Worm (Caenorhabditis elegans): Measurements from ENCODE around the gene calu-1.

calu-1 gene

ce11 chrX:5017591-5017990 lies 46.9 kb upstream of the calu-1 start, which contains the start of gene sek-3:
Gene sek-3, plus strand, starts transcription at chrX:5017891.
- TF ChIP-seq ceh-16 (tag; optimal IDR thresholded peaks at IDR 0.05) = no peak
- TF ChIP-seq nhr-11 (tag; optimal IDR thresholded peaks at IDR 0.05) = no peak
- no peak for TF ChIP-seq ZK546.5 (tag; optimal IDR thresholded peaks at IDR 0.05)
- TF ChIP-seq nhr-21 (tag; optimal IDR thresholded peaks at IDR 0.05) = no peak
- TF ChIP-seq nhr-25 (tag; optimal IDR thresholded peaks at IDR 0.05) = no peak
- no peak for TF ChIP-seq nhr-77 (tag; optimal IDR thresholded peaks at IDR 0.05)
- TF ChIP-seq nhr-6 (tag; optimal IDR thresholded peaks at IDR 0.05) = no peak
- no peak for TF ChIP-seq Y55F3AM.14 (GFP tag; optimal IDR thresholded peaks at IDR 0.05)
- TF ChIP-seq sma-9 (GFP tag; optimal IDR thresholded peaks at IDR 0.05) = no peak
- TF ChIP-seq sma-9 (tag; optimal IDR thresholded peaks at IDR 0.05) = no peak
- TF ChIP-seq ama-1 (optimal IDR thresholded peaks at IDR 0.05) = no peak
- TF ChIP-seq elt-1 (tag; optimal IDR thresholded peaks at IDR 0.05) = no peak
- TF ChIP-seq crh-2 (tag; optimal IDR thresholded peaks at IDR 0.05) = no peak
- TF ChIP-seq sem-4 (tag; optimal IDR thresholded peaks at IDR 0.05) = no peak
- TF ChIP-seq mab-5 (tag; optimal IDR thresholded peaks at IDR 0.05) = no peak

DNA sequence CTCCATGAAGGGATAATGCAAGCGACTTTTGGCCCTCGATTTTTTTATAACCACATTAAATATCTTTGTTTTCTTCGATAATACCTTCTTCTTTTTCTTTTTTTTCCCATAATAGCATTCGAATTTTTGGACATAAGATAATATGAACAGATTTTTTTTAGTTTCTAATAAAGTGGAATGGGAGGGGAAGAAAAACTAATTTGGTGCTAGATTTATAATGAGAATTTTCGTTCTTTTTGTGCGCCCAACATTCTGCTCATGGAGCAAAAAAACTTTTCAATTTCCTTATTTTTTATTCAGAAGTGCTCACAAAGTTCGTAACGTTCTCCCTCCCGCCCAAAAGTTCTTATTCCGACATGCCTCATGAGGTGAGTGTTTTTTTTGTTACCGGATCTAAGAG lies 45.1 kb upstream of the calu-1 start, which contains the start of gene ZC449.8:
Gene ZC449.8 (plus strand): TSS at position 301 of the 400 bp plus-strand sequence.
- TF ChIP-seq unc-62 (GFP tag; optimal IDR thresholded peaks at IDR 0.05) (no peak), lsy-2 (tag; optimal IDR thresholded peaks at IDR 0.05) (no peak), ztf-11 (tag; optimal IDR thresholded peaks at IDR 0.05) (no peak), ceh-82 (tag; optimal IDR thresholded peaks at IDR 0.05) (no peak), nhr-12 (tag; optimal IDR thresholded peaks at IDR 0.05) (no peak), lin-39 (tag; optimal IDR thresholded peaks at IDR 0.05) (no peak), mab-5 (tag; optimal IDR thresholded peaks at IDR 0.05) (no peak), ztf-4 (tag; optimal IDR thresholded peaks at IDR 0.05) (no peak), nhr-237 (tag; optimal IDR thresholded peaks at IDR 0.05) (no peak)

DNA sequence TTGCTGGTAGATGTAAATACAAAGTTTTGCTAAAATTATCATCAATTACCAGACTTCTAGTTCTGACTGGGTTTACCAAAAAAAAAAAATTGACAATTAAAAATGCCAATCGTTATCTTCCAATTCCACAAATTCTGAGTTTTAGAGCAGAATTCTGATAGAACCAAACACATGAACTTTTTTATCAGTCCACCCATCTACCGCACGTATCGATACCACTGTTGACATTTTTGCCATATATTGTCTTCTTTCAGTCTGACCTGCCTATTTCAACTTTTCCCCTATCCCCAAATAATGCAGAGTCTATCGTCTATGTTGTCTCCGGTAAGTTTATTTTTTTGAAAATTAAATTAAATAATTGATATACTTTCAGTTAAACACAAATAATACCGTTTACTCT lies 43.1 kb upstream of the calu-1 start, which contains the start of gene ZC449.7:
Gene ZC449.7 (plus strand): TSS at position 249 of the 400 bp plus-strand sequence.
- TF ChIP-seq ztf-1 (GFP tag; conservative IDR thresholded peaks at IDR 0.05) = no peak
- TF ChIP-seq sma-9 (GFP tag; optimal IDR thresholded peaks at IDR 0.05) = no peak
- TF ChIP-seq sma-9 (tag; optimal IDR thresholded peaks at IDR 0.05) = no peak
- no peak for TF ChIP-seq mab-5 (tag; optimal IDR thresholded peaks at IDR 0.05)
- no peak for TF ChIP-seq mbf-1 (tag; optimal IDR thresholded peaks at IDR 0.05)
- TF ChIP-seq alr-1 (tag; optimal IDR thresholded peaks at IDR 0.05) = no peak
- TF ChIP-seq nhr-11 (tag; optimal IDR thresholded peaks at IDR 0.05) = no peak
- no peak for TF ChIP-seq nhr-12 (tag; optimal IDR thresholded peaks at IDR 0.05)
- TF ChIP-seq ztf-4 (tag; optimal IDR thresholded peaks at IDR 0.05) = no peak
- TF ChIP-seq dmd-4 (tag; optimal IDR thresholded peaks at IDR 0.05) = no peak
- no peak for TF ChIP-seq mdl-1 (tag; optimal IDR thresholded peaks at IDR 0.05)
- no peak for TF ChIP-seq blmp-1 (tag; optimal IDR thresholded peaks at IDR 0.05; ENCODE audit: insufficient read depth)
- no peak for TF ChIP-seq nhr-10 (tag; optimal IDR thresholded peaks at IDR 0.05)
- TF ChIP-seq elt-3 (tag; optimal IDR thresholded peaks at IDR 0.05) = no peak
- TF ChIP-seq lin-13 (GFP tag; optimal IDR thresholded peaks at IDR 0.05) = no peak
- TF ChIP-seq ceh-16 (tag; optimal IDR thresholded peaks at IDR 0.05) = no peak
- no peak for TF ChIP-seq elt-1 (tag; optimal IDR thresholded peaks at IDR 0.05)
- no peak for TF ChIP-seq nhr-25 (tag; optimal IDR thresholded peaks at IDR 0.05)

DNA sequence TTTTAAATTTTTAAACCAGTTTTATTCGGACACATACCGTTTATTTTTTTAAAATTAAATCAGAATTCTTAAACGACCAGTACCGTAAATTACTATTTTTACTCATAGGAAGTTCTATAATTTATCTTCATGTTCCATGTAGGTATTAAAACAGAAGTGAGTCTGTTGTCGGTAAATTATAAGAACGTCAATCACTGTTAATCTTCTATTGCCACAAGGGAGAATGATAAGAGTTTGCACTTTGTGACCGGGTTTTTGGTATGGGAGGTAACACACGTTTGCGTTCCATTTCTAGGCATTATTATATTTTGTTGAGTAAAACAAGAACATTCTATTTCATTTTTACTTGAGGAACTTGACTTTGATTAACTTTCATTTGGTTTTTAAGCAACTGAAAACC lies 38.3 kb upstream of the calu-1 start, which contains the start of gene hsd-3:
Gene hsd-3 (plus strand): TSS at position 301 of the 400 bp plus-strand sequence.
- TF ChIP-seq C34F6.9 (tag; optimal IDR thresholded peaks at IDR 0.05) (no peak), egl-27 (tag; optimal IDR thresholded peaks at IDR 0.05) (no peak)

ce11 chrX:5006972-5007371 lies 36.3 kb upstream of the calu-1 start:
- TF ChIP-seq unc-39 (tag; optimal IDR thresholded peaks at IDR 0.05) (no peak), mdl-1 (tag; optimal IDR thresholded peaks at IDR 0.05) (no peak), egl-27 (tag; optimal IDR thresholded peaks at IDR 0.05) (no peak), nhr-77 (tag; optimal IDR thresholded peaks at IDR 0.05) (no peak), snpc-4 (tag; optimal IDR thresholded peaks at IDR 0.05) (no peak), fos-1 (tag; optimal IDR thresholded peaks at IDR 0.05) (peak; percentile 25), ama-1 (optimal IDR thresholded peaks at IDR 0.05) (no peak)

All from whole organism, L2 larva.